Fruit fly (Drosophila melanogaster): Measurements from ENCODE around the gene CG43389.

DNA sequence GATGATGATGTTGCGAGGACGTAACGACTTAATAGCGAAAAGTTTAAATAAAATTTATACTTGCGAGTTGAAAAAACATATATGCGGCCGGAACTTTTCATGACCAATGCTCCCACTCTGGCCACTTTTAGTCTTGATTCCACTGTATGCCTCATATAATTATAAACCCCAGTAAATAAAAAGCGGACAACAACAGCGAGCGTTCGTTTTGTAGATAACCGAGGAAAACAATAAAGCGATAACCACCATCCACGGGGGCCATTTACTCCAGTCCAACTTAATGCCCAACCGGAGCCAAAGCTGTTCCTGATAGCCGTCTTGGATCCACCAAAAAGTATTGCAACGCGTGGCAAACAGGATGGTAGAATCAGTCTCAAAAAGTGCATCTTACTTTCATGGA is 11.5 kb upstream of the CG43389 start:
- TF ChIP-seq CG8478 (optimal IDR thresholded peaks at IDR 0.05) = no peak
- TF ChIP-seq Dll (optimal IDR thresholded peaks at IDR 0.05) = no peak
- no peak for TF ChIP-seq pan (optimal IDR thresholded peaks at IDR 0.05)
- no peak for TF ChIP-seq usp (GFP tag; optimal IDR thresholded peaks at IDR 0.05)
- no peak for TF ChIP-seq EcR (GFP tag; optimal IDR thresholded peaks at IDR 0.05)

Data from whole organism.